Worm (Caenorhabditis elegans): ENCODE measurements around the gene F40G12.10.

ce11 chrV:14270729-14271128 is 12.6 kb upstream of the F40G12.10 start, which contains the start of gene F40G12.5:
- no peak for TF ChIP-seq elt-2 (tag; optimal IDR thresholded peaks at IDR 0.05)
- no peak for TF ChIP-seq nhr-28 (tag; optimal IDR thresholded peaks at IDR 0.05)
- no peak for TF ChIP-seq jun-1 (tag; optimal IDR thresholded peaks at IDR 0.05)
- no peak for TF ChIP-seq nhr-77 (tag; optimal IDR thresholded peaks at IDR 0.05)
- TF ChIP-seq sptf-1 (tag; optimal IDR thresholded peaks at IDR 0.05), result no peak
- no peak for TF ChIP-seq lin-35 (GFP tag; optimal IDR thresholded peaks at IDR 0.05)
- no peak for TF ChIP-seq elt-3 (tag; optimal IDR thresholded peaks at IDR 0.05)
